Worm (Caenorhabditis elegans): ENCODE results near the gene srxa-19.

DNA sequence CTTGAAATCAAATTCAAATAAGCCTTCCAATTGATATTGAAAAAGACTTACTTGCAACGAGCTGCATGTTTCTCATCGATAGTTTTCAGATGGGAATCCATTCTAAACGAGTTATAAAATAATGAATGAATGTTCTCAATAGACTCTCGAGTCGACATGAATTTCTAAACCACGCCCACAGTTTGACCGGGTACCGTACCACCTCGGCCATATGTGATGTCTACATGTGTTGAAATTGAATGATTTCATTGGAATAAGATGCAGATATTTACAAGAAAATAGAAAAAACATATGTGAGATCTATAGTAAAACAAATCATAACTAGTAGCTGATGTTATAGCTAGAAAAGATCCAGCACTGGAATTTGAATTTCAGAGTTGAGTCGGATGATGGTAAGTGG is 32.1 kb downstream of the srxa-19 start, which contains the start of gene R04B5.7:
- TF ChIP-seq skn-1 (tag; optimal IDR thresholded peaks at IDR 0.05) = no peak
- no peak for TF ChIP-seq nhr-237 (tag; optimal IDR thresholded peaks at IDR 0.05)
- no peak for TF ChIP-seq nhr-77 (tag; optimal IDR thresholded peaks at IDR 0.05)
- no peak for TF ChIP-seq nhr-11 (tag; optimal IDR thresholded peaks at IDR 0.05)
- TF ChIP-seq zag-1 (tag; optimal IDR thresholded peaks at IDR 0.05) = no peak
- no peak for TF ChIP-seq unc-39 (tag; optimal IDR thresholded peaks at IDR 0.05)
- no peak for TF ChIP-seq lsy-2 (tag; optimal IDR thresholded peaks at IDR 0.05)
- no peak for TF ChIP-seq R02D3.7 (tag; optimal IDR thresholded peaks at IDR 0.05)
- no peak for TF ChIP-seq ztf-11 (tag; optimal IDR thresholded peaks at IDR 0.05)

Measured in whole organism, L2 larva.